Fruit fly (Drosophila melanogaster): ENCODE data around the gene CG15599.

Gene CG15599

dm6 chrX:15703720-15704206, 15.1 kb upstream of the CG15599 start, which contains the start of the genes Pis and Hap40 (continued):
- TF ChIP-seq tll (GFP tag; optimal IDR thresholded peaks at IDR 0.05) (peak in 1 of 2 experiments; percentile 87), CG12744 (GFP tag; optimal IDR thresholded peaks at IDR 0.05) (peak; percentile 6), wdn (GFP tag; IDR thresholded peaks at IDR 0.05) (peak; percentile 29; the same call in 1 of the 2 replicates), da (GFP tag; optimal IDR thresholded peaks at IDR 0.05) (no peak), luna (GFP tag; optimal IDR thresholded peaks at IDR 0.05) (no peak), CG11723 (GFP tag; optimal IDR thresholded peaks at IDR 0.05) (no peak), tna (GFP tag; IDR thresholded peaks at IDR 0.05; ENCODE audit: partially characterized antibody) (no peak), CG1603 (tag; optimal IDR thresholded peaks at IDR 0.05) (peak; percentile 48), onecut (GFP tag; IDR thresholded peaks at IDR 0.05) (peak; percentile 41), Hr78 (GFP tag; optimal IDR thresholded peaks at IDR 0.05) (peak in 1 of 2 experiments; percentile 38), peb (GFP tag; IDR thresholded peaks at IDR 0.05) (peak; percentile 16; the same call in 1 of the 2 replicates), en (GFP tag; optimal IDR thresholded peaks at IDR 0.05) (no peak), Awh (GFP tag; IDR thresholded peaks at IDR 0.05) (no peak), HHEX (GFP tag; optimal IDR thresholded peaks at IDR 0.05) (peak; percentile 64), D19B (GFP tag; optimal IDR thresholded peaks at IDR 0.05) (peak; percentile 29), mirr (GFP tag; optimal IDR thresholded peaks at IDR 0.05) (no peak), CG11456 (GFP tag; IDR thresholded peaks at IDR 0.05) (peak; percentile 71; the same call in 2 of the 3 replicates), bowl (GFP tag; IDR thresholded peaks at IDR 0.05) (no peak), Oaz (GFP tag; IDR thresholded peaks at IDR 0.05) (0 out of 2 replicates have a peak, but pooled peaks have one; percentile 34), CG8478 (optimal IDR thresholded peaks at IDR 0.05) (no peak), chif (GFP tag; optimal IDR thresholded peaks at IDR 0.05) (peak; percentile 7 to 61), dysf (GFP tag; IDR thresholded peaks at IDR 0.05) (peak; percentile 84), CG2712 (tag; optimal IDR thresholded peaks at IDR 0.05) (peak; percentile 77), dpn (GFP tag; optimal IDR thresholded peaks at IDR 0.05) (peak; percentile 51 to 78), Dfd (GFP tag; optimal IDR thresholded peaks at IDR 0.05) (peak in 1 of 2 experiments; percentile 13), grn (GFP tag; optimal IDR thresholded peaks at IDR 0.05) (no peak), CG13296 (GFP tag; optimal IDR thresholded peaks at IDR 0.05) (peak; percentile 24), YL-1 (GFP tag; optimal IDR thresholded peaks at IDR 0.05) (peak; percentile 36), Ptx1 (GFP tag; IDR thresholded peaks at IDR 0.05) (peak; percentile 79), CG1529 (GFP tag; optimal IDR thresholded peaks at IDR 0.05) (peak; percentile 35), CG16815 (GFP tag; optimal IDR thresholded peaks at IDR 0.05) (peak; percentile 72), mld (GFP tag; IDR thresholded peaks at IDR 0.05; ENCODE audit: partially characterized antibody) (no peak), CG30020 (tag; optimal IDR thresholded peaks at IDR 0.05) (peak; percentile 93), NC2α (GFP tag; optimal IDR thresholded peaks at IDR 0.05) (no peak), repo (GFP tag; optimal IDR thresholded peaks at IDR 0.05) (no peak), rib (GFP tag; IDR thresholded peaks at IDR 0.05) (no peak), Med (GFP tag) (peak; percentile 87), Dp (GFP tag; optimal IDR thresholded peaks at IDR 0.05) (no peak), Lhr (GFP tag; optimal IDR thresholded peaks at IDR 0.05) (peak; percentile 78), CTCF (GFP tag; optimal IDR thresholded peaks at IDR 0.05) (peak; percentile 13), CG15269 (tag; optimal IDR thresholded peaks at IDR 0.05) (peak; percentile 78), pzg (GFP tag; optimal IDR thresholded peaks at IDR 0.05) (peak; percentile 62), sug (tag; optimal IDR thresholded peaks at IDR 0.05) (peak; percentile 80), CG4707 (GFP tag; optimal IDR thresholded peaks at IDR 0.05) (no peak), org-1 (GFP tag; optimal IDR thresholded peaks at IDR 0.05) (no peak), chm (GFP tag; IDR thresholded peaks at IDR 0.05) (no peak), CG1602 (GFP tag; optimal IDR thresholded peaks at IDR 0.05) (peak; percentile 72), CG13624 (GFP tag; optimal IDR thresholded peaks at IDR 0.05) (no peak), Camta (GFP tag; optimal IDR thresholded peaks at IDR 0.05) (peak; percentile 50), Sox100B (GFP tag; optimal IDR thresholded peaks at IDR 0.05) (no peak), hbn (GFP tag; IDR thresholded peaks at IDR 0.05; ENCODE audit: partially characterized antibody) (no peak)

Data from whole organism, embryonic.